Worm (Caenorhabditis elegans) whole organism, young adult: ENCODE data around the gene M02F4.2.

ENCODE experiments used
- B0261.1 ChIP-seq: sonication (generic microtip); optimal IDR thresholded peaks from 2 replicates; lab custom pipeline; 2016; ENCODE audit warnings: mild to moderate bottlenecking, missing genetic modification characterization, moderate library complexity, missing compliant biosample characterization
- C06A6.2 ChIP-seq: fragments of 200-800 bp; sonication (Bioruptor generic); conservative IDR thresholded peaks from 2 replicates; pipeline ENCODE4 v1.3.6; 2022; ENCODE audit warnings: missing genetic modification characterization, missing compliant biosample characterization
- F10E7.11 ChIP-seq: sonication (generic microtip); optimal IDR thresholded peaks from 2 replicates; lab custom pipeline; 2017; ENCODE audit warnings: mild to moderate bottlenecking, missing genetic modification characterization, moderate library complexity, missing compliant biosample characterization
- F23B12.7 ChIP-seq: sonication (generic microtip); optimal IDR thresholded peaks from 2 replicates; lab custom pipeline; 2017; ENCODE audit warnings: missing genetic modification characterization, mild to moderate bottlenecking, missing compliant biosample characterization, antibody characterized with exemption, moderate library complexity; ENCODE audit not compliant: insufficient read depth
- F33H1.4 ChIP-seq: fragments of 200-800 bp; sonication (Bioruptor generic); IDR thresholded peaks from 2 replicates; pipeline ENCODE4 v1.3.6; 2022; ENCODE audit warnings: missing genetic modification reagents, missing genetic modification characterization, missing compliant biosample characterization
- F37B4.10 ChIP-seq: fragments of 200-800 bp; sonication (Bioruptor generic); IDR thresholded peaks from 2 replicates; pipeline ENCODE4 v1.3.6; 2022; ENCODE audit warnings: missing genetic modification characterization, missing compliant biosample characterization
- F57A8.1 ChIP-seq: fragments of 200-800 bp; sonication (Bioruptor generic); optimal IDR thresholded peaks from 2 replicates; lab custom pipeline; 2018; ENCODE audit warnings: mild to moderate bottlenecking, missing genetic modification characterization, moderate library complexity, missing compliant biosample characterization
- K11D2.4 ChIP-seq: fragments of 200-800 bp; sonication (Bioruptor generic); IDR thresholded peaks from 2 replicates; pipeline ENCODE4 v1.3.6; 2022; ENCODE audit warnings: missing genetic modification reagents, missing genetic modification characterization, missing compliant biosample characterization
- K12H6.12 ChIP-seq: fragments of 200-800 bp; sonication (Bioruptor generic); optimal IDR thresholded peaks from 2 replicates; lab custom pipeline; 2018; ENCODE audit warnings: mild to moderate bottlenecking, missing genetic modification characterization, missing compliant biosample characterization
- T07F8.4 ChIP-seq: sonication (generic microtip); optimal IDR thresholded peaks from 2 replicates; lab custom pipeline; 2016; ENCODE audit warnings: mild to moderate bottlenecking, missing genetic modification characterization, moderate library complexity, missing compliant biosample characterization
- Y53G8AR.9 ChIP-seq: fragments of 200-800 bp; sonication (Bioruptor generic); conservative IDR thresholded peaks from 2 replicates; pipeline ENCODE4 v1.3.6; 2022; ENCODE audit warnings: missing genetic modification reagents, missing genetic modification characterization, missing compliant biosample characterization
- Y79H2A.3 ChIP-seq: fragments of 200-800 bp; sonication (Bioruptor generic); conservative IDR thresholded peaks from 2 replicates; pipeline ENCODE4 v1.3.6; 2022; ENCODE audit warnings: missing genetic modification reagents, missing genetic modification characterization, missing compliant biosample characterization
- ZK185.1 ChIP-seq: sonication (generic microtip); optimal IDR thresholded peaks from 2 replicates; lab custom pipeline; 2016; ENCODE audit warnings: mild to moderate bottlenecking, missing genetic modification characterization, missing compliant biosample characterization; ENCODE audit not compliant: poor library complexity, severe bottlenecking
- ama-1 ChIP-seq, 3 experiments: fragments of 150-350 bp in 1 of 3; sonication (generic microtip) in 2 of 3; optimal IDR thresholded peaks; 2 replicates each; lab custom pipeline; 2014 to 2018; ENCODE audit warnings: missing biosample characterization in 2 of 3, missing genetic modification characterization in 2 of 3, missing genetic modification reagents in 2 of 3
- bed-1 ChIP-seq: fragments of 200-800 bp; sonication (Bioruptor generic); IDR thresholded peaks from 2 replicates; pipeline ENCODE4 v1.3.6; 2022; ENCODE audit warnings: missing genetic modification reagents, missing genetic modification characterization, missing compliant biosample characterization
- ceh-27 ChIP-seq: fragments of 200-800 bp; sonication (Bioruptor generic); optimal IDR thresholded peaks from 2 replicates; lab custom pipeline; 2018; ENCODE audit warnings: mild to moderate bottlenecking, missing genetic modification characterization, moderate library complexity, missing compliant biosample characterization
- ceh-40 ChIP-seq: fragments of 200-800 bp; sonication (Bioruptor generic); IDR thresholded peaks from 2 replicates; pipeline ENCODE4 v1.3.6; 2022; ENCODE audit warnings: missing genetic modification characterization, missing compliant biosample characterization
- efl-1 ChIP-seq: fragments of 150-350 bp; optimal IDR thresholded peaks from 2 replicates; lab custom pipeline; 2014; ENCODE audit warnings: missing biosample characterization, missing genetic modification reagents, missing genetic modification characterization
- egl-18 ChIP-seq: fragments of 200-800 bp; sonication (Bioruptor generic); IDR thresholded peaks from 2 replicates; pipeline ENCODE4 v1.3.6; 2022; ENCODE audit warnings: missing genetic modification reagents, missing genetic modification characterization, missing compliant biosample characterization
- ets-4 ChIP-seq: fragments of 200-800 bp; sonication (Bioruptor generic); optimal IDR thresholded peaks from 2 replicates; lab custom pipeline; 2018; ENCODE audit warnings: mild to moderate bottlenecking, missing genetic modification characterization, missing compliant biosample characterization
- him-1 ChIP-seq: sonication (generic microtip); optimal IDR thresholded peaks from 2 replicates; lab custom pipeline; 2016; ENCODE audit warnings: missing genotype, missing genetic modification reagents, missing genetic modification characterization, missing compliant biosample characterization
- hlh-12 ChIP-seq: sonication (generic microtip); optimal IDR thresholded peaks from 2 replicates; lab custom pipeline; 2016; ENCODE audit warnings: missing genetic modification characterization, missing compliant biosample characterization
- hlh-26 ChIP-seq: fragments of 200-800 bp; sonication (Bioruptor generic); conservative IDR thresholded peaks from 2 replicates; pipeline ENCODE4 v1.3.6; 2022; ENCODE audit warnings: missing genetic modification reagents, missing genetic modification characterization, missing compliant biosample characterization
- hmg-20 ChIP-seq: fragments of 200-800 bp; sonication (Bioruptor generic); IDR thresholded peaks from 2 replicates; pipeline ENCODE4 v1.3.6; 2022; ENCODE audit warnings: missing genetic modification reagents, missing genetic modification characterization, missing compliant biosample characterization
- hrde-1 ChIP-seq: sonication (generic microtip); optimal IDR thresholded peaks from 2 replicates; lab custom pipeline; 2016; ENCODE audit warnings: missing genetic modification characterization, mild to moderate bottlenecking, missing compliant biosample characterization, moderate library complexity, missing genotype, missing genetic modification reagents, borderline replicate concordance
- hsf-1 ChIP-seq: fragments of 200-800 bp; sonication (Bioruptor generic); IDR thresholded peaks from 2 replicates; pipeline ENCODE4 v1.3.6; 2022; ENCODE audit warnings: missing genetic modification reagents, missing genetic modification characterization, missing compliant biosample characterization
- lag-1 ChIP-seq: fragments of 200-800 bp; sonication (Bioruptor generic); IDR thresholded peaks from 2 replicates; pipeline ENCODE4 v1.3.6; 2022; ENCODE audit warnings: missing genetic modification reagents, missing genetic modification characterization, missing compliant biosample characterization
- let-526 ChIP-seq: fragments of 200-800 bp; sonication (Bioruptor generic); IDR thresholded peaks from 2 replicates; pipeline ENCODE4 v1.3.6; 2022; ENCODE audit warnings: missing genetic modification reagents, missing genetic modification characterization, missing compliant biosample characterization
- lir-1 ChIP-seq: fragments of 200-800 bp; sonication (Bioruptor generic); conservative IDR thresholded peaks from 2 replicates; pipeline ENCODE4 v1.3.6; 2022; ENCODE audit warnings: missing genetic modification reagents, missing genetic modification characterization, missing compliant biosample characterization
- madf-3 ChIP-seq: fragments of 200-800 bp; sonication (Bioruptor generic); IDR thresholded peaks from 2 replicates; pipeline ENCODE4 v1.3.6; 2022; ENCODE audit warnings: missing genetic modification reagents, missing genetic modification characterization, missing compliant biosample characterization
- madf-8 ChIP-seq: fragments of 200-800 bp; sonication (Bioruptor generic); conservative IDR thresholded peaks from 2 replicates; pipeline ENCODE4 v1.3.6; 2022; ENCODE audit warnings: missing genetic modification reagents, missing genetic modification characterization, missing compliant biosample characterization
- mcd-1 ChIP-seq: fragments of 200-800 bp; sonication (Bioruptor generic); IDR thresholded peaks from 2 replicates; pipeline ENCODE4 v1.3.6; 2022; ENCODE audit warnings: missing genetic modification reagents, missing genetic modification characterization, missing compliant biosample characterization
- mes-4 ChIP-seq: sonication (generic microtip); optimal IDR thresholded peaks from 2 replicates; lab custom pipeline; 2016; ENCODE audit warnings: missing genotype, missing genetic modification characterization, missing compliant biosample characterization
- mxl-1 ChIP-seq: sonication (generic microtip); optimal IDR thresholded peaks from 2 replicates; lab custom pipeline; 2016; ENCODE audit warnings: missing genetic modification characterization, missing compliant biosample characterization
- nfya-1 ChIP-seq: sonication (generic microtip); optimal IDR thresholded peaks from 2 replicates; lab custom pipeline; 2017; ENCODE audit warnings: antibody characterized with exemption, missing compliant biosample characterization, missing genetic modification characterization, borderline replicate concordance; ENCODE audit not compliant: insufficient read depth
- nhr-179 ChIP-seq: sonication (generic microtip); optimal IDR thresholded peaks from 2 replicates; lab custom pipeline; 2016; ENCODE audit warnings: mild to moderate bottlenecking, missing genetic modification characterization, missing compliant biosample characterization
- nhr-27 ChIP-seq: fragments of 200-800 bp; sonication (Bioruptor generic); optimal IDR thresholded peaks from 2 replicates; lab custom pipeline; 2018; ENCODE audit warnings: mild to moderate bottlenecking, missing genetic modification characterization, moderate library complexity, missing compliant biosample characterization
- nhr-80 ChIP-seq: sonication (generic microtip); optimal IDR thresholded peaks from 2 replicates; lab custom pipeline; 2016; ENCODE audit warnings: missing genetic modification characterization, missing compliant biosample characterization
- nhr-90 ChIP-seq: sonication (generic microtip); optimal IDR thresholded peaks from 2 replicates; lab custom pipeline; 2016; ENCODE audit warnings: missing genotype, mild to moderate bottlenecking, missing genetic modification characterization, missing compliant biosample characterization
- pha-4 ChIP-seq: fragments of 150-350 bp; sonication (generic microtip); optimal IDR thresholded peaks from 2 replicates; lab custom pipeline; 2014; ENCODE audit warnings: missing biosample characterization, missing genetic modification reagents, missing genetic modification characterization
- repo-1 ChIP-seq: sonication (generic microtip); optimal IDR thresholded peaks from 2 replicates; lab custom pipeline; 2017; ENCODE audit warnings: mild to moderate bottlenecking, missing genetic modification characterization, missing compliant biosample characterization
- sdz-38 ChIP-seq: sonication (generic microtip); optimal IDR thresholded peaks from 2 replicates; lab custom pipeline; 2016; ENCODE audit warnings: missing genotype, missing genetic modification characterization, missing compliant biosample characterization
- snpc-1.1 ChIP-seq: sonication (generic microtip); optimal IDR thresholded peaks from 2 replicates; lab custom pipeline; 2017; ENCODE audit warnings: missing genetic modification characterization, mild to moderate bottlenecking, missing compliant biosample characterization, antibody characterized with exemption, moderate library complexity, missing genotype, missing genetic modification reagents; ENCODE audit not compliant: insufficient read depth
- snpc-3.4 ChIP-seq: sonication (generic microtip); optimal IDR thresholded peaks from 2 replicates; lab custom pipeline; 2017; ENCODE audit warnings: missing genetic modification characterization, mild to moderate bottlenecking, missing compliant biosample characterization, antibody characterized with exemption, moderate library complexity, missing genotype, missing genetic modification reagents
- somi-1 ChIP-seq: fragments of 200-800 bp; sonication (Bioruptor generic); optimal IDR thresholded peaks from 2 replicates; lab custom pipeline; 2018; ENCODE audit warnings: mild to moderate bottlenecking, missing genetic modification characterization, missing compliant biosample characterization
- tlf-1 ChIP-seq: fragments of 200-800 bp; sonication (Bioruptor generic); optimal IDR thresholded peaks from 2 replicates; lab custom pipeline; 2018; ENCODE audit warnings: mild to moderate bottlenecking, missing genetic modification characterization, missing compliant biosample characterization
- zim-3 ChIP-seq: sonication (generic microtip); optimal IDR thresholded peaks from 2 replicates; lab custom pipeline; 2017; ENCODE audit warnings: mild to moderate bottlenecking, missing genetic modification characterization, moderate library complexity, missing compliant biosample characterization
- ztf-6 ChIP-seq: fragments of 200-800 bp; sonication (Bioruptor generic); IDR thresholded peaks from 2 replicates; pipeline ENCODE4 v1.3.6; 2022; ENCODE audit warnings: missing genetic modification reagents, missing genetic modification characterization, missing compliant biosample characterization

Gene M02F4.2

DNA sequence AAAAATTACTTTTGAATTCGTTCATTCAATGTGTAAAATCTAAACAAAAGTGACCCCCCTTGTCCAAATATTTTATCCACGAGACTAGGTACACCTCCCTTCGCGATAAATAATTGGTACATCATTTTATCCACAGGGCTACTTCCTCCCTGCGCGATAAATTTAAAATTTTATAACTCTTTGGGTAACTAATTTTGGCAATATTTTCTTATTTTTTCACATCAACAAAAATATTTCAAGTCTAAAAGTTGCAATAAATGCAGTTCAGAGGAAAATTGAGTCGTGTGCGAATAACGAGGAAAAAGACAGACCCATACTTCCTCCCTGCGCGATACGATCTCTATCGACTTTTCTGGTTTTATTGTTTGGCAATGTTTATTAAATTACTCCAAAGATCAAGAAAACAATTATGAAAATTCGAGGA, 37.1 kb downstream of the M02F4.2 start (continued):
- TF ChIP-seq F37B4.10 (GFP tag; lab: Robert Waterston, UW) (peak; percentile 90; the same call in 1 of the 2 replicates), F10E7.11 (peak; percentile 90), hsf-1 (no peak), him-1 (tag; lab: Kevin White, UChicago) (peak; percentile 10), zim-3 (tag; lab: Kevin White, UChicago) (no peak), somi-1 (GFP tag; lab: Kevin White, UChicago) (peak; percentile 98), nhr-179 (tag; lab: Kevin White, UChicago) (peak; percentile 75), mes-4 (no peak), C06A6.2 (GFP tag; lab: Robert Waterston, UW) (peak; percentile 96), snpc-3.4 (tag; lab: Kevin White, UChicago) (peak; percentile 65), T07F8.4 (tag; lab: Kevin White, UChicago) (peak; percentile 92), madf-3 (GFP tag; lab: Robert Waterston, UW) (peak; percentile 73), mxl-1 (tag; lab: Kevin White, UChicago) (no peak), ets-4 (GFP tag; lab: Kevin White, UChicago) (peak; percentile 81), F57A8.1 (GFP tag; lab: Kevin White, UChicago) (peak; percentile 65), pha-4 (tag; lab: Kevin White, UChicago) (peak; percentile 46), efl-1 (GFP tag; lab: Kevin White, UChicago) (no peak), K11D2.4 (peak; percentile 99), B0261.1 (tag; lab: Kevin White, UChicago) (peak; percentile 57), tlf-1 (GFP tag; lab: Kevin White, UChicago) (peak; percentile 99), nhr-90 (tag; lab: Kevin White, UChicago) (peak; percentile 84), Y79H2A.3 (GFP tag; lab: Robert Waterston, UW) (no peak), hmg-20 (GFP tag; lab: Robert Waterston, UW) (peak; percentile 97), F23B12.7 (tag; lab: Kevin White, UChicago) (peak; percentile 96), ceh-27 (peak; percentile 97), lag-1 (GFP tag; lab: Robert Waterston, UW) (0 out of 2 replicates have a peak, but pooled peaks have one; percentile 82), ama-1 (optimal IDR thresholded peaks at IDR 0.05; lab: Kevin White, UChicago) (no peak), ama-1 (GFP tag; optimal IDR thresholded peaks at IDR 0.05; lab: Kevin White, UChicago) (peak in 1 of 2 experiments; percentile 41), Y53G8AR.9 (GFP tag; lab: Robert Waterston, UW) (peak; percentile 97), nfya-1 (no peak), nhr-80 (tag; lab: Kevin White, UChicago) (peak; percentile 90), hlh-26 (no peak), sdz-38 (tag; lab: Kevin White, UChicago) (no peak), lir-1 (peak; percentile 85), hlh-12 (tag; lab: Kevin White, UChicago) (no peak), ztf-6 (GFP tag; lab: Robert Waterston, UW) (peak; percentile 86), nhr-27 (peak; percentile 87), hrde-1 (tag; lab: Kevin White, UChicago) (peak; percentile 39), F33H1.4 (GFP tag; lab: Robert Waterston, UW) (no peak), ceh-40 (peak; percentile 58; the same call in 1 of the 2 replicates), bed-1 (no peak), let-526 (GFP tag; lab: Robert Waterston, UW) (peak; percentile 66; the same call in 1 of the 2 replicates), ZK185.1 (peak; percentile 99), repo-1 (tag; lab: Kevin White, UChicago) (peak; percentile 99), snpc-1.1 (tag; lab: Kevin White, UChicago) (peak; percentile 34), mcd-1 (peak; percentile 85), madf-8 (GFP tag; lab: Robert Waterston, UW) (no peak; the same call in 1 of the 2 replicates), K12H6.12 (tag; lab: Kevin White, UChicago) (peak; percentile 97), egl-18 (peak; percentile 97)
